Worm (Caenorhabditis elegans) whole organism, mixed stage, embryonic: ENCODE data around the gene C48B4.6.

ENCODE experiments used
- drap-1 ChIP-seq: fragments of 200-800 bp; sonication (Bioruptor generic); optimal IDR thresholded peaks from 3 replicates; lab custom pipeline; 2018; ENCODE audit warnings: mild to moderate bottlenecking, missing genetic modification characterization, missing compliant biosample characterization
- elt-3 ChIP-seq: fragments of 150-350 bp; optimal IDR thresholded peaks from 2 replicates; lab custom pipeline; 2014; ENCODE audit warnings: missing biosample characterization, missing genetic modification characterization
- ham-2 ChIP-seq: fragments of 200-800 bp; sonication (Bioruptor generic); optimal IDR thresholded peaks from 2 replicates; lab custom pipeline; 2018; ENCODE audit warnings: mild to moderate bottlenecking, missing genetic modification characterization, missing compliant biosample characterization
- hlh-1 ChIP-seq: fragments of 150-350 bp; optimal IDR thresholded peaks from 2 replicates; lab custom pipeline; 2014; ENCODE audit warnings: missing biosample characterization, missing genetic modification reagents, missing genetic modification characterization
- nhr-237 ChIP-seq: fragments of 150-350 bp; optimal IDR thresholded peaks from 2 replicates; lab custom pipeline; 2014; ENCODE audit warnings: missing biosample characterization, missing genetic modification characterization
- nhr-28 ChIP-seq: fragments of 150-350 bp; optimal IDR thresholded peaks from 2 replicates; lab custom pipeline; 2014; ENCODE audit warnings: missing biosample characterization, missing genetic modification characterization
- pha-4 ChIP-seq: fragments of 150-350 bp; optimal IDR thresholded peaks from 2 replicates; lab custom pipeline; 2018; ENCODE audit warnings: missing biosample characterization, missing genetic modification reagents, missing genetic modification characterization
- snpc-4 ChIP-seq: fragments of 150-350 bp; optimal IDR thresholded peaks from 2 replicates; lab custom pipeline; 2014; ENCODE audit warnings: missing biosample characterization, missing genetic modification characterization
- tbx-8 ChIP-seq: fragments of 200-800 bp; sonication (Bioruptor generic); optimal IDR thresholded peaks from 2 replicates; lab custom pipeline; 2018; ENCODE audit warnings: mild to moderate bottlenecking, missing genetic modification characterization, moderate library complexity, missing compliant biosample characterization
- unc-120 ChIP-seq: sonication (generic microtip); optimal IDR thresholded peaks from 2 replicates; lab custom pipeline; 2017; ENCODE audit warnings: missing genetic modification characterization, missing compliant biosample characterization; ENCODE audit not compliant: poor library complexity, severe bottlenecking
- unc-62 ChIP-seq: fragments of 150-350 bp; optimal IDR thresholded peaks from 2 replicates; lab custom pipeline; 2014; ENCODE audit warnings: missing biosample characterization, missing genetic modification reagents, missing genetic modification characterization
- zip-8 ChIP-seq: fragments of 150-350 bp; optimal IDR thresholded peaks from 2 replicates; lab custom pipeline; 2014; ENCODE audit warnings: missing biosample characterization, missing genetic modification characterization

- TF ChIP-seq unc-120 (tag; lab: Kevin White, UChicago) (no peak), pha-4 (tag; lab: Kevin White, UChicago) (no peak), unc-62 (GFP tag; lab: Kevin White, UChicago) (no peak), snpc-4 (no peak), tbx-8 (no peak), elt-3 (tag; lab: Kevin White, UChicago) (no peak), zip-8 (tag; lab: Kevin White, UChicago) (no peak), drap-1 (GFP tag; lab: Kevin White, UChicago) (no peak), nhr-28 (tag; lab: Kevin White, UChicago) (no peak), nhr-237 (tag; lab: Kevin White, UChicago) (no peak), ham-2 (GFP tag; lab: Kevin White, UChicago) (no peak), hlh-1 (tag; lab: Kevin White, UChicago) (no peak)
Measured at ce11 chrIII:9542280-9542679, 16.1 kb downstream of the C48B4.6 start, which contains the start of gene mut-7.
